Worm (Caenorhabditis elegans): ENCODE results near the gene gsto-1.
A peak's percentile ranks its signal among the peaks of the same experiment; 100 is the strongest.

gsto-1 gene

ce11 chrIII:7978289-7978688 lies 31.5 kb upstream of the gsto-1 start:
- TF ChIP-seq nhr-77 (tag; optimal IDR thresholded peaks at IDR 0.05) (no peak), nhr-21 (tag; optimal IDR thresholded peaks at IDR 0.05) (peak; percentile 26)

ce11 chrIII:7977777-7978176 lies 31.0 kb upstream of the gsto-1 start, which contains the start of gene C06G4.4:
TSS of gene C06G4.4 (minus strand) at chrIII:7977812.
- TF ChIP-seq egl-27 (tag; optimal IDR thresholded peaks at IDR 0.05) (no peak), dmd-4 (tag; optimal IDR thresholded peaks at IDR 0.05) (no peak), lin-39 (tag; optimal IDR thresholded peaks at IDR 0.05) (no peak), nhr-12 (tag; optimal IDR thresholded peaks at IDR 0.05) (no peak), ceh-82 (tag; optimal IDR thresholded peaks at IDR 0.05) (no peak)

ce11 chrIII:7977224-7977623 lies 30.4 kb upstream of the gsto-1 start:
- TF ChIP-seq sma-3 (GFP tag; optimal IDR thresholded peaks at IDR 0.05): peak; percentile 11
- no peak for TF ChIP-seq nhr-12 (tag; optimal IDR thresholded peaks at IDR 0.05)
- TF ChIP-seq sma-9 (GFP tag; optimal IDR thresholded peaks at IDR 0.05): peak; percentile 7
- no peak for TF ChIP-seq sma-9 (tag; optimal IDR thresholded peaks at IDR 0.05)
- TF ChIP-seq ama-1 (optimal IDR thresholded peaks at IDR 0.05): peak; percentile 24
- no peak for TF ChIP-seq crh-2 (tag; optimal IDR thresholded peaks at IDR 0.05)
- peak; percentile 45 for TF ChIP-seq nhr-21 (tag; optimal IDR thresholded peaks at IDR 0.05)
- TF ChIP-seq F13H6.1 (tag; optimal IDR thresholded peaks at IDR 0.05): peak; percentile 26

ce11 chrIII:7973968-7974607 lies 27.3 kb upstream of the gsto-1 start:
- peak in 1 of 2 experiments; percentile 39 for TF ChIP-seq lsy-2 (tag; optimal IDR thresholded peaks at IDR 0.05)
- TF ChIP-seq sma-3 (GFP tag; optimal IDR thresholded peaks at IDR 0.05): no peak
- no peak for TF ChIP-seq mab-5 (tag; optimal IDR thresholded peaks at IDR 0.05)
- TF ChIP-seq sma-9 (GFP tag; optimal IDR thresholded peaks at IDR 0.05): peak; percentile 33
- no peak for TF ChIP-seq sma-9 (tag; optimal IDR thresholded peaks at IDR 0.05)
- TF ChIP-seq nhr-129 (tag; optimal IDR thresholded peaks at IDR 0.05): peak; percentile 65
- TF ChIP-seq unc-62 (GFP tag; optimal IDR thresholded peaks at IDR 0.05): no peak
- peak; percentile 83 for TF ChIP-seq blmp-1 (tag; optimal IDR thresholded peaks at IDR 0.05; ENCODE audit: insufficient read depth)
- TF ChIP-seq C34F6.9 (tag; optimal IDR thresholded peaks at IDR 0.05): peak; percentile 15
- TF ChIP-seq elt-1 (tag; optimal IDR thresholded peaks at IDR 0.05): no peak
- no peak for TF ChIP-seq ztf-11 (tag; optimal IDR thresholded peaks at IDR 0.05)
- TF ChIP-seq alr-1 (tag; optimal IDR thresholded peaks at IDR 0.05): no peak
- TF ChIP-seq nhr-77 (tag; optimal IDR thresholded peaks at IDR 0.05): no peak
- TF ChIP-seq crh-2 (tag; optimal IDR thresholded peaks at IDR 0.05): peak; percentile 6
- peak; percentile 57 for TF ChIP-seq ama-1 (optimal IDR thresholded peaks at IDR 0.05)
- TF ChIP-seq nhr-21 (tag; optimal IDR thresholded peaks at IDR 0.05): peak; percentile 33
- no peak for TF ChIP-seq zag-1 (tag; optimal IDR thresholded peaks at IDR 0.05)
- TF ChIP-seq nhr-6 (tag; optimal IDR thresholded peaks at IDR 0.05): no peak
- TF ChIP-seq fos-1 (tag; optimal IDR thresholded peaks at IDR 0.05): peak; percentile 29
- no peak for TF ChIP-seq egl-27 (tag; optimal IDR thresholded peaks at IDR 0.05)
- peak; percentile 41 for TF ChIP-seq nhr-25 (tag; optimal IDR thresholded peaks at IDR 0.05)
- TF ChIP-seq ztf-4 (tag; optimal IDR thresholded peaks at IDR 0.05): peak; percentile 45
- no peak for TF ChIP-seq elt-3 (tag; optimal IDR thresholded peaks at IDR 0.05)

- TF ChIP-seq egl-27 (tag; optimal IDR thresholded peaks at IDR 0.05) (peak; percentile 87), nhr-11 (tag; optimal IDR thresholded peaks at IDR 0.05) (no peak), lsy-2 (tag; optimal IDR thresholded peaks at IDR 0.05) (peak; percentile 86 to 95), ztf-1 (GFP tag; conservative IDR thresholded peaks at IDR 0.05) (no peak), nhr-21 (tag; optimal IDR thresholded peaks at IDR 0.05) (peak; percentile 94), mbf-1 (tag; optimal IDR thresholded peaks at IDR 0.05) (no peak), unc-55 (GFP tag; optimal IDR thresholded peaks at IDR 0.05) (peak; percentile 97), ZK546.5 (tag; optimal IDR thresholded peaks at IDR 0.05) (peak; percentile 47), nhr-6 (tag; optimal IDR thresholded peaks at IDR 0.05) (peak; percentile 27), nhr-77 (tag; optimal IDR thresholded peaks at IDR 0.05) (peak; percentile 80), F13H6.1 (tag; optimal IDR thresholded peaks at IDR 0.05) (peak; percentile 90), fos-1 (tag; optimal IDR thresholded peaks at IDR 0.05) (peak; percentile 80), nhr-12 (tag; optimal IDR thresholded peaks at IDR 0.05) (peak; percentile 28), peb-1 (tag; optimal IDR thresholded peaks at IDR 0.05) (no peak), blmp-1 (tag; optimal IDR thresholded peaks at IDR 0.05; ENCODE audit: insufficient read depth) (peak; percentile 82), C34F6.9 (tag; optimal IDR thresholded peaks at IDR 0.05) (peak; percentile 92), nhr-129 (tag; optimal IDR thresholded peaks at IDR 0.05) (peak; percentile 93), alr-1 (tag; optimal IDR thresholded peaks at IDR 0.05) (no peak), elt-1 (tag; optimal IDR thresholded peaks at IDR 0.05) (no peak), nhr-23 (tag; optimal IDR thresholded peaks at IDR 0.05) (no peak), unc-62 (GFP tag; optimal IDR thresholded peaks at IDR 0.05) (peak; percentile 26), lin-39 (tag; optimal IDR thresholded peaks at IDR 0.05) (no peak), snpc-4 (tag; optimal IDR thresholded peaks at IDR 0.05) (peak; percentile 73), sem-4 (tag; optimal IDR thresholded peaks at IDR 0.05) (peak; percentile 75), nhr-10 (tag; optimal IDR thresholded peaks at IDR 0.05) (no peak), mdl-1 (tag; optimal IDR thresholded peaks at IDR 0.05) (peak in 1 of 2 experiments; percentile 61), skn-1 (tag; optimal IDR thresholded peaks at IDR 0.05) (peak; percentile 52), elt-3 (tag; optimal IDR thresholded peaks at IDR 0.05) (no peak), lin-11 (tag; optimal IDR thresholded peaks at IDR 0.05) (peak; percentile 90), sma-3 (GFP tag; optimal IDR thresholded peaks at IDR 0.05) (peak; percentile 94)
These were observed 26.5 kb upstream of the gsto-1 start, which contains the start of the genes eef-1B.1 and aco-2 for ce11 chrIII:7973201-7973767. TSS of gene eef-1B.1 (minus strand) at chrIII:7973386. TSS of gene aco-2 (plus strand) at chrIII:7973717.

All from whole organism, L2 larva.